Worm (Caenorhabditis elegans) whole organism, late embryonic: Measurements from ENCODE around the gene rnp-7.

Source experiments
- ama-1 ChIP-seq: fragments of 150-350 bp; optimal IDR thresholded peaks from 2 replicates; lab custom pipeline; 2014
- ceh-2 ChIP-seq: sonication (generic microtip); optimal IDR thresholded peaks from 2 replicates; lab custom pipeline; 2016; ENCODE audit warnings: missing genotype, missing genetic modification characterization, missing compliant biosample characterization
- tbx-2 ChIP-seq: sonication (generic microtip); optimal IDR thresholded peaks from 2 replicates; lab custom pipeline; 2016; ENCODE audit warnings: missing genetic modification characterization, missing compliant biosample characterization

DNA sequence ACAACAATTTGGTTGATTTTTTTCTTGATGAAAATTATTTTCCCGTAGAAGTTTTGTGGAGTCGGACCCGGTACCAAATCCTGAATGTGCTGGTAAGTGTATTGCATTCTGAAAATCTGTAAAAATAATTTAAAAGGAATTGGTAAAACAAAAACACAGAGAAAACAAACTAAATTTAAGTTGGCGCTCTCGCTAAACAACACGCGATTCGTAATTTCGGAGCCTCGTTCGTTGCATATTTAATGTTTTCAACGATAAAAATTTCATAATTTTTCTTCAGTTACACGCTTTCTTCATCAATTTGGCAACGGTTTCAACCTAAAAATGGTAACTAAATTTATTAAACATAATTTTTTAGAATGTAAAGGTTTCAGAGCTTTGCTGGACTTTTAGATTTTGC lies 27.4 kb downstream of the rnp-7 start, which contains the start of the genes pot-1 and ggtb-1:
- TF ChIP-seq tbx-2 (tag; lab: Kevin White, UChicago) (no peak), ama-1 (no peak), ceh-2 (no peak)
